Worm (Caenorhabditis elegans) whole organism, young adult: Measurements from ENCODE around the gene ppm-1.D.

ENCODE experiments used
- B0019.2 ChIP-seq: fragments of 200-800 bp; sonication (Bioruptor generic); conservative IDR thresholded peaks from 2 replicates; pipeline ENCODE4 v1.3.6; 2022; ENCODE audit warnings: missing genetic modification reagents, missing genetic modification characterization, missing compliant biosample characterization
- Y95B8A.8 ChIP-seq: fragments of 200-800 bp; sonication (Bioruptor generic); IDR thresholded peaks from 2 replicates; pipeline ENCODE4 v1.3.6; 2022; ENCODE audit warnings: missing genetic modification reagents, missing genetic modification characterization, missing compliant biosample characterization
- ama-1 ChIP-seq, 3 experiments: fragments of 150-350 bp in 1 of 3; sonication (generic microtip) in 2 of 3; optimal IDR thresholded peaks; 2 replicates each; lab custom pipeline; 2014 to 2018; ENCODE audit warnings: missing biosample characterization in 2 of 3, missing genetic modification characterization in 2 of 3, missing genetic modification reagents in 2 of 3
- bed-1 ChIP-seq: fragments of 200-800 bp; sonication (Bioruptor generic); IDR thresholded peaks from 2 replicates; pipeline ENCODE4 v1.3.6; 2022; ENCODE audit warnings: missing genetic modification reagents, missing genetic modification characterization, missing compliant biosample characterization
- ceh-91 ChIP-seq: fragments of 200-800 bp; sonication (Bioruptor generic); IDR thresholded peaks from 2 replicates; pipeline ENCODE4 v1.3.6; 2022; ENCODE audit warnings: missing genetic modification reagents, missing genetic modification characterization, missing compliant biosample characterization
- xnd-1 ChIP-seq: sonication (generic microtip); optimal IDR thresholded peaks from 2 replicates; lab custom pipeline; 2016; ENCODE audit warnings: missing genotype, missing genetic modification reagents, missing genetic modification characterization, missing compliant biosample characterization

DNA sequence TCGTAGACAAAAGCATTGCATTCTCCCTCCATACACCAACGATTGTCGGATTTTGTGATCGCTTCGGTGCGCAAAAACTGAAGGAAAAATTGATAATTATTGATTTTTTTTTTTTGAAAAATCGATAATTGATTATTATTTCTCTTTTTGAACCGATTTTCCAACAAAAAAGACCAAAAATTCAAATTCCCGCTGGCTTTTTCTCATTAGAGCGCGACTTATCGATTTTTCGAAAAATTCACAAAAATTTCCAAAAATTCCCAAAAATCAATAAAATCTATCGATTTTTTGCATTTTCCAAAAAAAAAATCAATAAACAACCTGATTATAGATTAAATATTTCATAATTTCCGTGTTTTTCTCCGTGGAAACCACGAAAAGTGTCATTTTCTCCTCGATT is 2.8 kb upstream of the ppm-1.D start:
- TF ChIP-seq B0019.2 (GFP tag; lab: Robert Waterston, UW): no peak
- TF ChIP-seq ceh-91: no peak
- TF ChIP-seq xnd-1: no peak
- no peak for TF ChIP-seq bed-1 (GFP tag; lab: Robert Waterston, UW)
- TF ChIP-seq ama-1 (optimal IDR thresholded peaks at IDR 0.05; lab: Kevin White, UChicago): no peak
- TF ChIP-seq ama-1 (GFP tag; optimal IDR thresholded peaks at IDR 0.05; lab: Kevin White, UChicago): no peak
- TF ChIP-seq Y95B8A.8 (GFP tag; lab: Robert Waterston, UW): no peak
